Fruit fly (Drosophila melanogaster) whole organism, wandering third instar larva: ENCODE data around the gene CG13300.

Experiments
- Abd-B ChIP-seq: fragments of >200 bp; optimal IDR thresholded peaks from 2 replicates; lab custom pipeline; 2017; ENCODE audit warnings: missing biosample characterization, missing genetic modification characterization
- CrebA ChIP-seq: fragments of 200-800 bp; sonication (Bioruptor generic); optimal IDR thresholded peaks from 2 replicates; lab custom pipeline; 2016; ENCODE audit warnings: missing biosample characterization, mild to moderate bottlenecking, missing genetic modification characterization, borderline replicate concordance
- Hr78 ChIP-seq: fragments of >200 bp; optimal IDR thresholded peaks from 2 replicates; lab custom pipeline; 2017; ENCODE audit warnings: missing biosample characterization, missing genetic modification characterization
- Hr83 ChIP-seq: fragments of 200-300 bp; sonication (Bioruptor generic); optimal IDR thresholded peaks from 2 replicates; lab custom pipeline; 2016; ENCODE audit warnings: missing biosample characterization, mild to moderate bottlenecking, missing genetic modification characterization, moderate library complexity; ENCODE audit not compliant: poor library complexity, severe bottlenecking
- OdsH ChIP-seq: fragments of 200-800 bp; sonication (Bioruptor generic); optimal IDR thresholded peaks from 2 replicates; lab custom pipeline; 2016; ENCODE audit warnings: missing biosample characterization, mild to moderate bottlenecking, missing genetic modification characterization
- dsf ChIP-seq: sonication (Bioruptor generic); optimal IDR thresholded peaks from 2 replicates; lab custom pipeline; 2016; ENCODE audit warnings: missing biosample characterization, missing genetic modification characterization, borderline replicate concordance
- ey ChIP-seq: fragments of 200-800 bp; sonication (Bioruptor generic); optimal IDR thresholded peaks from 2 replicates; lab custom pipeline; 2016; ENCODE audit warnings: missing biosample characterization, missing genetic modification characterization
- psq ChIP-seq: fragments of 200-800 bp; sonication (Bioruptor generic); optimal IDR thresholded peaks from 3 replicates; lab custom pipeline; 2017; ENCODE audit warnings: missing biosample characterization, mild to moderate bottlenecking, missing genetic modification characterization, moderate library complexity
- rgr ChIP-seq: fragments of 200-800 bp; sonication (Bioruptor generic); optimal IDR thresholded peaks from 3 replicates; lab custom pipeline; 2016; ENCODE audit warnings: missing biosample characterization, mild to moderate bottlenecking, missing genetic modification characterization
- sv ChIP-seq: fragments of 200-800 bp; sonication (Bioruptor generic); optimal IDR thresholded peaks from 3 replicates; lab custom pipeline; 2016; ENCODE audit warnings: missing biosample characterization, missing genetic modification characterization

DNA sequence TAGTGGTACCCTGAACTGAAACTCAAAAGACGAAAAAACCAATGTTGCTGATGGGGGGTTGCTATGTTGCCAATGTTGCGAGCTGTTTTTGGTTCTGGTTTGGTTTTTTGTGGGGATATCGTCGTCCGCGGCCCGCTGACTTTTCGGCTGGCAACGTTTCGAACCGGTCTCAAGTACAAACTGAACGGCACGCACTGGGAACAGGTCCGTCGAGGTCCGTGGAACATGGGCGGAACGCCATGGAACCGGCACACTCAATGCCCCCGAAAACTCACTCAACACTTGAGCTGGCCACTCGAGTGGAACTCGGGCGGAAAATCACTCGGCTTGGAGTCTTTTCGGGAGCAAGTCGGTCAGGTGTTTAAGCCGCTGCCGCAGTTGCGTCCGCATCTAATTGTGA lies at the start of gene CG13300:
- TF ChIP-seq Hr78 (GFP tag; lab: Kevin White, UChicago) (no peak), rgr (GFP tag; lab: Kevin White, UChicago) (no peak), psq (GFP tag; lab: Kevin White, UChicago) (no peak), ey (GFP tag; lab: Kevin White, UChicago) (no peak), CrebA (GFP tag; lab: Kevin White, UChicago) (no peak), Hr83 (GFP tag; lab: Kevin White, UChicago) (peak; percentile 5), sv (GFP tag; lab: Kevin White, UChicago) (no peak), Abd-B (GFP tag; lab: Kevin White, UChicago) (no peak), OdsH (GFP tag; lab: Kevin White, UChicago) (no peak), dsf (no peak)
